Worm (Caenorhabditis elegans) whole organism, L1 larva: ENCODE measurements around the gene glrx-21.

Experiments used
- C16A3.4 ChIP-seq: fragments of 150-350 bp; optimal IDR thresholded peaks from 2 replicates; lab custom pipeline; 2014; ENCODE audit warnings: missing biosample characterization, missing genetic modification characterization
- C34B4.2 ChIP-seq: sonication (generic microtip); optimal IDR thresholded peaks from 2 replicates; lab custom pipeline; 2017; ENCODE audit warnings: mild to moderate bottlenecking, missing genetic modification characterization, missing compliant biosample characterization
- ama-1 ChIP-seq: fragments of 150-350 bp; optimal IDR thresholded peaks from 2 replicates; lab custom pipeline; 2014
- blmp-1 ChIP-seq: fragments of 150-350 bp; optimal IDR thresholded peaks from 2 replicates; lab custom pipeline; 2014; ENCODE audit warnings: missing biosample characterization, missing genetic modification characterization
- ceh-82 ChIP-seq, 3 experiments: fragments of 150-350 bp in 1 of 3; sonication (generic microtip) in 2 of 3; optimal IDR thresholded peaks; 2 replicates each; lab custom pipeline; 2014 to 2017; ENCODE audit warnings: missing biosample characterization in 3 of 3, missing genetic modification characterization in 3 of 3
- ceh-88 ChIP-seq: fragments of 200-800 bp; sonication (Bioruptor generic); IDR thresholded peaks from 2 replicates; pipeline ENCODE4 v1.3.6; 2022; ENCODE audit warnings: missing genetic modification characterization, missing compliant biosample characterization
- ceh-90 ChIP-seq: sonication (generic microtip); optimal IDR thresholded peaks from 2 replicates; lab custom pipeline; 2016; ENCODE audit warnings: missing genetic modification characterization, missing compliant biosample characterization
- ces-1 ChIP-seq: fragments of 150-350 bp; optimal IDR thresholded peaks from 2 replicates; lab custom pipeline; 2014; ENCODE audit warnings: missing biosample characterization, missing genetic modification reagents, missing genetic modification characterization
- dpl-1 ChIP-seq, 3 experiments: fragments of 150-350 bp in 2 of 3; sonication (generic microtip) in 1 of 3; optimal IDR thresholded peaks; 2 replicates each; lab custom pipeline; 2014 to 2017; ENCODE audit warnings: missing biosample characterization in 3 of 3, missing genetic modification characterization in 3 of 3, missing genetic modification reagents in 3 of 3
- efl-1 ChIP-seq, 4 experiments: fragments of 150-350 bp; optimal IDR thresholded peaks in 3 of 4; peaks in 1 of 4; 1 replicate in 1 of 4; 2 replicates in 3 of 4; lab custom pipeline; 2014; ENCODE audit warnings: missing biosample characterization in 2 of 4, missing genetic modification characterization in 2 of 4, missing genetic modification reagents in 2 of 4
- egl-13 ChIP-seq: sonication (generic microtip); optimal IDR thresholded peaks from 2 replicates; lab custom pipeline; 2016; ENCODE audit warnings: missing genotype, missing genetic modification reagents, missing genetic modification characterization, missing compliant biosample characterization
- ets-5 ChIP-seq: fragments of 200-800 bp; sonication (Bioruptor generic); IDR thresholded peaks from 2 replicates; pipeline ENCODE4 v1.3.6; 2022; ENCODE audit warnings: missing genetic modification characterization, missing compliant biosample characterization
- fkh-4 ChIP-seq: sonication (generic microtip); optimal IDR thresholded peaks from 2 replicates; lab custom pipeline; 2016; ENCODE audit warnings: missing compliant biosample characterization, missing genetic modification characterization, borderline replicate concordance
- grh-1 ChIP-seq: fragments of 200-800 bp; sonication (Bioruptor generic); IDR thresholded peaks from 2 replicates; pipeline ENCODE4 v1.3.6; 2022; ENCODE audit warnings: missing genetic modification reagents, missing genetic modification characterization, missing compliant biosample characterization
- irx-1 ChIP-seq: sonication (generic microtip); optimal IDR thresholded peaks from 2 replicates; lab custom pipeline; 2016; ENCODE audit warnings: missing genetic modification characterization, missing compliant biosample characterization
- jun-1 ChIP-seq: fragments of 150-350 bp; optimal IDR thresholded peaks from 2 replicates; lab custom pipeline; 2014; ENCODE audit warnings: missing biosample characterization, missing genetic modification reagents, missing genetic modification characterization
- lin-13 ChIP-seq: fragments of 150-350 bp; optimal IDR thresholded peaks from 2 replicates; lab custom pipeline; 2014; ENCODE audit warnings: missing biosample characterization, missing genetic modification reagents, missing genetic modification characterization
- lin-14 ChIP-seq: fragments of 200-800 bp; sonication (Bioruptor generic); optimal IDR thresholded peaks from 2 replicates; lab custom pipeline; 2018; ENCODE audit warnings: mild to moderate bottlenecking, missing genetic modification characterization, moderate library complexity, missing compliant biosample characterization
- lin-35 ChIP-seq, 2 experiments: fragments of 150-350 bp; optimal IDR thresholded peaks; 2 replicates each; lab custom pipeline; 2014; ENCODE audit warnings: missing biosample characterization in 2 of 2, missing genetic modification characterization in 2 of 2, missing genetic modification reagents in 2 of 2
- lin-39 ChIP-seq: fragments of 150-350 bp; optimal IDR thresholded peaks from 2 replicates; lab custom pipeline; 2014; ENCODE audit warnings: missing biosample characterization, missing genetic modification reagents, missing genetic modification characterization
- lsy-2 ChIP-seq, 2 experiments: fragments of 150-350 bp; optimal IDR thresholded peaks; 2 replicates each; lab custom pipeline; 2014; ENCODE audit warnings: missing biosample characterization in 2 of 2, missing genetic modification characterization in 2 of 2
- mdl-1 ChIP-seq, 2 experiments: fragments of 150-350 bp; optimal IDR thresholded peaks; 2 replicates each; lab custom pipeline; 2014 to 2017; ENCODE audit warnings: missing biosample characterization in 2 of 2, missing genetic modification characterization in 2 of 2, inconsistent platforms in 1 of 2
- mef-2 ChIP-seq: fragments of 150-350 bp; optimal IDR thresholded peaks from 2 replicates; lab custom pipeline; 2014; ENCODE audit warnings: missing biosample characterization, missing genetic modification characterization
- mep-1 ChIP-seq: fragments of 150-350 bp; optimal IDR thresholded peaks from 2 replicates; lab custom pipeline; 2014; ENCODE audit warnings: missing biosample characterization, missing genetic modification characterization
- nhr-19 ChIP-seq: fragments of 200-800 bp; sonication (Bioruptor generic); conservative IDR thresholded peaks from 2 replicates; pipeline ENCODE4 v1.3.6; 2022; ENCODE audit warnings: missing genetic modification characterization, missing compliant biosample characterization
- nhr-20 ChIP-seq: sonication (generic microtip); optimal IDR thresholded peaks from 2 replicates; lab custom pipeline; 2016; ENCODE audit warnings: mild to moderate bottlenecking, missing genetic modification characterization, missing compliant biosample characterization
- nhr-237 ChIP-seq: fragments of 150-350 bp; optimal IDR thresholded peaks from 2 replicates; lab custom pipeline; 2014; ENCODE audit warnings: missing biosample characterization, missing genetic modification characterization
- nhr-71 ChIP-seq: sonication (generic microtip); optimal IDR thresholded peaks from 2 replicates; lab custom pipeline; 2016; ENCODE audit warnings: mild to moderate bottlenecking, missing genetic modification characterization, moderate library complexity, missing compliant biosample characterization
- nhr-90 ChIP-seq: sonication (generic microtip); optimal IDR thresholded peaks from 2 replicates; lab custom pipeline; 2016; ENCODE audit warnings: mild to moderate bottlenecking, missing genetic modification characterization, missing compliant biosample characterization; ENCODE audit not compliant: poor library complexity
- pax-3 ChIP-seq: fragments of 200-800 bp; sonication (Bioruptor generic); optimal IDR thresholded peaks from 2 replicates; lab custom pipeline; 2018; ENCODE audit warnings: mild to moderate bottlenecking, missing genetic modification characterization, moderate library complexity, missing compliant biosample characterization
- rnt-1 ChIP-seq: sonication (generic microtip); optimal IDR thresholded peaks from 2 replicates; lab custom pipeline; 2016; ENCODE audit warnings: mild to moderate bottlenecking, missing genetic modification characterization, moderate library complexity, missing compliant biosample characterization
- skn-1 ChIP-seq: fragments of 150-350 bp; optimal IDR thresholded peaks from 2 replicates; lab custom pipeline; 2014; ENCODE audit warnings: missing biosample characterization, missing genetic modification characterization
- snu-23 ChIP-seq: sonication (generic microtip); optimal IDR thresholded peaks from 2 replicates; lab custom pipeline; 2016; ENCODE audit warnings: missing genetic modification characterization, missing compliant biosample characterization
- sox-4 ChIP-seq: sonication (generic microtip); optimal IDR thresholded peaks from 2 replicates; lab custom pipeline; 2016; ENCODE audit warnings: missing genetic modification characterization, missing compliant biosample characterization
- sptf-1 ChIP-seq: fragments of 150-350 bp; optimal IDR thresholded peaks from 2 replicates; lab custom pipeline; 2014; ENCODE audit warnings: missing biosample characterization, missing genetic modification characterization
- swsn-7 ChIP-seq: sonication (generic microtip); optimal IDR thresholded peaks from 2 replicates; lab custom pipeline; 2016; ENCODE audit warnings: missing genetic modification characterization, missing compliant biosample characterization
- tbx-2 ChIP-seq: sonication (generic microtip); optimal IDR thresholded peaks from 2 replicates; lab custom pipeline; 2016; ENCODE audit warnings: missing genetic modification characterization, missing compliant biosample characterization
- unc-30 ChIP-seq: sonication (generic microtip); optimal IDR thresholded peaks from 2 replicates; lab custom pipeline; 2017; ENCODE audit warnings: missing biosample characterization, missing genetic modification characterization
- unc-62 ChIP-seq: fragments of 150-350 bp; optimal IDR thresholded peaks from 2 replicates; lab custom pipeline; 2014; ENCODE audit warnings: missing biosample characterization, missing genetic modification reagents, missing genetic modification characterization
- vab-15 ChIP-seq: sonication (generic microtip); optimal IDR thresholded peaks from 2 replicates; lab custom pipeline; 2017; ENCODE audit warnings: missing genotype, mild to moderate bottlenecking, missing genetic modification characterization, missing compliant biosample characterization
- ztf-4 ChIP-seq: fragments of 150-350 bp; optimal IDR thresholded peaks from 2 replicates; lab custom pipeline; 2014; ENCODE audit warnings: missing biosample characterization, missing genetic modification characterization

glrx-21 gene

DNA sequence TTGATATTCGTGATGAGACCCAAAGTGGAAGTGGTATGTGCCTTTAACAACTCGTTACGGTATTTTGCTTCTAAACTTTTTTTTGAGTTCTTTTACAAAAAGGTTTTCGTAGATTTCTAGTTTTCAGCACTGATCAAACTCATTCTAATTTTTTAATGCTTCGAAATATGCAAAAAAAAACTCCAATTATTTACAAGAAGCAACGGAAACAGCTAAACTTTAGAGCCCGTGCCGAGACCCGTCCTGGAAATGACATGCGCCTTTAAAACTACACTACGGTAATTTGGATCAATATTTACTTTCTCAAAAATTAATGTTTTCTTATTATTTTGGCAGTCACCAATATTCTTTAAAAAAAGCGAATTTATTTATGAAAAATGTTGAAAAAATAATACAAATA, 34.6 kb upstream of the glrx-21 start:
- no peak for TF ChIP-seq skn-1 (tag; lab: Kevin White, UChicago)
- TF ChIP-seq nhr-90 (tag; lab: Kevin White, UChicago), result no peak
- no peak for TF ChIP-seq sptf-1 (tag; lab: Kevin White, UChicago)
- TF ChIP-seq grh-1 (GFP tag; lab: Robert Waterston, UW), result no peak
- no peak for TF ChIP-seq egl-13 (tag; lab: Kevin White, UChicago)
- TF ChIP-seq efl-1 (optimal IDR thresholded peaks at IDR 0.05; lab: Kevin White, UChicago), result no peak
- peak in 1 of 2 experiments; percentile 48 for TF ChIP-seq efl-1 (GFP tag; optimal IDR thresholded peaks at IDR 0.05 in 1 of 2; lab: Kevin White, UChicago)
- no peak for TF ChIP-seq ceh-82 (tag; optimal IDR thresholded peaks at IDR 0.05; lab: Kevin White, UChicago)

ce11 chrIII:5379879-5380331, 34.0 kb upstream of the glrx-21 start, which contains the start of gene paqr-2:
paqr-2 (minus strand) TSS chrIII:5379929.
- peak; percentile 2 to 57 (median 27) for TF ChIP-seq dpl-1 (GFP tag; optimal IDR thresholded peaks at IDR 0.05; lab: Kevin White, UChicago)
- TF ChIP-seq lsy-2 (tag; optimal IDR thresholded peaks at IDR 0.05; lab: Kevin White, UChicago), result peak in 1 of 2 experiments; percentile 46
- no peak for TF ChIP-seq vab-15
- TF ChIP-seq mep-1 (tag; lab: Kevin White, UChicago), result peak; percentile 27
- TF ChIP-seq C16A3.4 (tag; lab: Kevin White, UChicago), result peak; percentile 21
- TF ChIP-seq lin-35 (GFP tag; optimal IDR thresholded peaks at IDR 0.05; lab: Kevin White, UChicago), result peak; percentile 31 to 64
- TF ChIP-seq irx-1, result no peak
- no peak for TF ChIP-seq ztf-4 (tag; lab: Kevin White, UChicago)
- peak; percentile 26 for TF ChIP-seq snu-23
- peak; percentile 20 for TF ChIP-seq nhr-71 (tag; lab: Kevin White, UChicago)
- TF ChIP-seq sox-4, result no peak
- peak; percentile 4 for TF ChIP-seq rnt-1
- peak in 1 of 2 experiments; percentile 46 for TF ChIP-seq mdl-1 (tag; optimal IDR thresholded peaks at IDR 0.05; lab: Kevin White, UChicago)
- TF ChIP-seq efl-1 (optimal IDR thresholded peaks at IDR 0.05; lab: Kevin White, UChicago), result peak; percentile 36 to 43
- TF ChIP-seq efl-1 (GFP tag; optimal IDR thresholded peaks at IDR 0.05 in 1 of 2; lab: Kevin White, UChicago), result peak; percentile 39 to 90
- peak; percentile 21 for TF ChIP-seq blmp-1 (tag; lab: Kevin White, UChicago)

ce11 chrIII:5375001-5375532, 29.1 kb upstream of the glrx-21 start:
- TF ChIP-seq blmp-1 (tag; lab: Kevin White, UChicago) (no peak), unc-30 (tag; lab: Kevin White, UChicago) (no peak), efl-1 (optimal IDR thresholded peaks at IDR 0.05; lab: Kevin White, UChicago) (no peak), efl-1 (GFP tag; optimal IDR thresholded peaks at IDR 0.05 in 1 of 2; lab: Kevin White, UChicago) (peak in 1 of 2 experiments; percentile 61), vab-15 (no peak), grh-1 (GFP tag; lab: Robert Waterston, UW) (no peak), mef-2 (tag; lab: Kevin White, UChicago) (no peak), lin-14 (GFP tag; lab: Kevin White, UChicago) (peak; percentile 35)

DNA sequence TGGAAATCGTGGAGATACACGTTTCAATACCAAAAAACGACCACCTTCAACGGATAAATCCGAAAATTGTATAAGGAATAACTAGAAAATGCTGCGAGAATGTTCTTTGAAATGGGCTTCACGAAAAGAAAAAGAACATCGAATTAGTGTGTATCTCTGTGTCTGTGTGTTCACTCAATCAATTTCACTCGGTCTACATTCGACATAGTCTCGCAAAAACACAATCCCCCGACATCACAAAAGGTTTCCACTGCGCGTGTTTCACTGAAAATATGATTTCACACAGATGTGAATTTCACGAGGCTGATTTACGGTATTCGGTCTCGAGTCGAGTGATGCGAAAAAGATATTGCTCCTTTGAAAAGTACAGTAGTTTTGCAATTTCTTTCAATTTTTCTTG, 27.8 kb upstream of the glrx-21 start:
- TF ChIP-seq blmp-1 (tag; lab: Kevin White, UChicago) (peak; percentile 7), tbx-2 (tag; lab: Kevin White, UChicago) (no peak), lin-13 (GFP tag; lab: Kevin White, UChicago) (no peak), efl-1 (optimal IDR thresholded peaks at IDR 0.05; lab: Kevin White, UChicago) (no peak), efl-1 (GFP tag; optimal IDR thresholded peaks at IDR 0.05 in 1 of 2; lab: Kevin White, UChicago) (peak in 1 of 2 experiments; percentile 90)

ce11 chrIII:5372884-5373283, 27.0 kb upstream of the glrx-21 start:
- TF ChIP-seq pax-3 (tag; lab: Kevin White, UChicago) (no peak), blmp-1 (tag; lab: Kevin White, UChicago) (peak; percentile 37), snu-23 (no peak), C34B4.2 (tag; lab: Kevin White, UChicago) (no peak), nhr-237 (tag; lab: Kevin White, UChicago) (no peak), ceh-88 (no peak), swsn-7 (no peak), nhr-20 (peak; percentile 27), ces-1 (no peak), fkh-4 (tag; lab: Kevin White, UChicago) (no peak), nhr-19 (0 out of 2 replicates have a peak, but pooled peaks have one; percentile 11), ets-5 (GFP tag; lab: Robert Waterston, UW) (no peak), unc-62 (no peak), jun-1 (no peak), nhr-71 (tag; lab: Kevin White, UChicago) (peak; percentile 24), lin-39 (tag; lab: Kevin White, UChicago) (no peak), ama-1 (no peak), sox-4 (no peak), lin-14 (GFP tag; lab: Kevin White, UChicago) (peak; percentile 50), vab-15 (no peak), sptf-1 (tag; lab: Kevin White, UChicago) (no peak), ceh-90 (tag; lab: Kevin White, UChicago) (no peak), C16A3.4 (tag; lab: Kevin White, UChicago) (no peak), lsy-2 (tag; optimal IDR thresholded peaks at IDR 0.05; lab: Kevin White, UChicago) (peak in 1 of 2 experiments; percentile 27)
